Fruit fly (Drosophila melanogaster): ENCODE measurements around the gene CG2200.
A peak's percentile ranks its signal among the peaks of the same experiment; 100 is the strongest.

Gene CG2200

DNA sequence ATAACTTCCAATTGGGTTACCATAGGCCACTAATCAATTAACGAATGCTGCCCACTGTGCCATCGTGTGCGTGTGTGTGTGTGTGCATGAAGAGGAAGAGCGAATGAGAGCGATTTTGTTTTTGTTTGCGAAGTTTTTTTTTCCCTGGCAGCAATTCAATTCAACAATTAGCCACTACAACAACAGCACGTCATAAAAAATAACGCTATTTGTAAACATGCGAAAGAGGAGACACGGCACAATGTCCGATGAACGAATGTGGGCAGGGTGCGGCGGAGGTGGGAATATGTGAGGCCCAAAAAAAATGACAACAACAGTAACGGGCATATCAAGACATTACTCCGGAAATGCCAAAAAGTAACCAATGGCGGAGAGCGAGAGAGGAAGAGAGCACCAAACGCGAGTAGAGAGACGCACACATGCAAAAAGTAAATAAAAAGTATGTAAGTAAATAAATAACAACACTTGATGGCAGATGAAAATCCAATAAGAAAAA, 6.7 kb upstream of the CG2200 start:
- TF ChIP-seq CG1832 (GFP tag; optimal IDR thresholded peaks at IDR 0.05) (no peak), Fer3 (tag; optimal IDR thresholded peaks at IDR 0.05) (peak; percentile 18), Neu2 (GFP tag; optimal IDR thresholded peaks at IDR 0.05; ENCODE audit: borderline replicate concordance) (no peak), CG43689 (GFP tag; IDR thresholded peaks at IDR 0.05) (no peak), bbx (GFP tag; IDR thresholded peaks at IDR 0.05; ENCODE audit: partially characterized antibody) (no peak), CG12104 (GFP tag; optimal IDR thresholded peaks at IDR 0.05) (no peak), Opbp (GFP tag; IDR thresholded peaks at IDR 0.05; ENCODE audit: partially characterized antibody) (no peak), pho (GFP tag; optimal IDR thresholded peaks at IDR 0.05) (no peak), CG11247 (GFP tag; IDR thresholded peaks at IDR 0.05) (no peak), sqz (GFP tag; optimal IDR thresholded peaks at IDR 0.05) (peak; percentile 93), B-H2 (GFP tag; optimal IDR thresholded peaks at IDR 0.05) (peak; percentile 36), Dad (GFP tag; optimal IDR thresholded peaks at IDR 0.05) (no peak), CG17385 (GFP tag; optimal IDR thresholded peaks at IDR 0.05) (peak; percentile 79), Dbx (GFP tag; IDR thresholded peaks at IDR 0.05) (0 out of 3 replicates have a peak, but pooled peaks have one; percentile 20), p53 (GFP tag; optimal IDR thresholded peaks at IDR 0.05) (no peak), CG5180 (GFP tag; optimal IDR thresholded peaks at IDR 0.05) (no peak), CG16815 (GFP tag; optimal IDR thresholded peaks at IDR 0.05) (no peak), chinmo (GFP tag; IDR thresholded peaks at IDR 0.05; ENCODE audit: partially characterized antibody) (peak; percentile 81; the same call in 2 of the 4 replicates), CG34376 (GFP tag; optimal IDR thresholded peaks at IDR 0.05) (peak; percentile 63), Eip74EF (GFP tag; optimal IDR thresholded peaks at IDR 0.05) (peak in 1 of 2 experiments; percentile 67), Vsx1 (GFP tag; optimal IDR thresholded peaks at IDR 0.05) (peak; percentile 60), CG1603 (tag; optimal IDR thresholded peaks at IDR 0.05) (no peak), CG12744 (GFP tag; optimal IDR thresholded peaks at IDR 0.05) (no peak), Rfx (GFP tag; IDR thresholded peaks at IDR 0.05) (no peak), CG10543 (GFP tag; optimal IDR thresholded peaks at IDR 0.05) (peak; percentile 11), pfk (GFP tag; optimal IDR thresholded peaks at IDR 0.05) (no peak), CG4328 (GFP tag; optimal IDR thresholded peaks at IDR 0.05) (no peak), Ssrp (tag; optimal IDR thresholded peaks at IDR 0.05) (no peak), Nf-YC (tag; optimal IDR thresholded peaks at IDR 0.05) (peak; percentile 74), NfI (GFP tag; optimal IDR thresholded peaks at IDR 0.05) (peak; percentile 11), gcm2 (GFP tag; optimal IDR thresholded peaks at IDR 0.05) (no peak), CG13287 (GFP tag; IDR thresholded peaks at IDR 0.05; ENCODE audit: partially characterized antibody) (0 out of 2 replicates have a peak, but pooled peaks have one; percentile 9), CG15514 (GFP tag; optimal IDR thresholded peaks at IDR 0.05) (peak; percentile 29), Meics (GFP tag; optimal IDR thresholded peaks at IDR 0.05) (no peak), eve (GFP tag; optimal IDR thresholded peaks at IDR 0.05) (no peak), CG2120 (GFP tag; optimal IDR thresholded peaks at IDR 0.05) (peak; percentile 45), CG4707 (GFP tag; optimal IDR thresholded peaks at IDR 0.05) (peak; percentile 48), Aef1 (GFP tag; IDR thresholded peaks at IDR 0.05) (peak; percentile 51; the same call in 2 of the 3 replicates), CG18599 (GFP tag; optimal IDR thresholded peaks at IDR 0.05) (peak; percentile 14), crol (GFP tag; IDR thresholded peaks at IDR 0.05) (peak; percentile 70), mirr (GFP tag; optimal IDR thresholded peaks at IDR 0.05) (peak; percentile 84), Adf1 (GFP tag; IDR thresholded peaks at IDR 0.05) (peak; percentile 6; the same call in 1 of the 2 replicates), kay (GFP tag; optimal IDR thresholded peaks at IDR 0.05) (no peak), insv (GFP tag; optimal IDR thresholded peaks at IDR 0.05) (peak in 1 of 2 experiments; percentile 7), Rx (GFP tag; IDR thresholded peaks at IDR 0.05) (no peak), D19B (GFP tag; optimal IDR thresholded peaks at IDR 0.05) (no peak), CG4424 (GFP tag; optimal IDR thresholded peaks at IDR 0.05) (no peak), CG32532 (GFP tag; IDR thresholded peaks at IDR 0.05) (peak; percentile 44; the same call in 1 of the 2 replicates), lbe (GFP tag; optimal IDR thresholded peaks at IDR 0.05) (peak; percentile 2)

All from whole organism, embryonic.